Worm (Caenorhabditis elegans) whole organism, L1 larva: ENCODE measurements around the gene syd-9.
A peak's percentile ranks its signal among the peaks of the same experiment; 100 is the strongest.

Source experiments
- C34B4.2 ChIP-seq: sonication (generic microtip); optimal IDR thresholded peaks from 2 replicates; lab custom pipeline; 2017; ENCODE audit warnings: mild to moderate bottlenecking, missing genetic modification characterization, missing compliant biosample characterization
- F16B12.6 ChIP-seq: fragments of 150-350 bp; optimal IDR thresholded peaks from 2 replicates; lab custom pipeline; 2014; ENCODE audit warnings: missing biosample characterization, missing genetic modification characterization
- alr-1 ChIP-seq: fragments of 200-800 bp; sonication (Bioruptor generic); optimal IDR thresholded peaks from 2 replicates; lab custom pipeline; 2018; ENCODE audit warnings: borderline replicate concordance, mild to moderate bottlenecking, missing genetic modification characterization, missing compliant biosample characterization
- blmp-1 ChIP-seq: fragments of 150-350 bp; optimal IDR thresholded peaks from 2 replicates; lab custom pipeline; 2014; ENCODE audit warnings: missing biosample characterization, missing genetic modification characterization
- ceh-63 ChIP-seq: fragments of 200-800 bp; sonication (Bioruptor generic); optimal IDR thresholded peaks from 2 replicates; lab custom pipeline; 2018; ENCODE audit warnings: mild to moderate bottlenecking, missing genetic modification characterization, missing compliant biosample characterization
- ceh-82 ChIP-seq, 3 experiments: fragments of 150-350 bp in 1 of 3; sonication (generic microtip) in 2 of 3; optimal IDR thresholded peaks; 2 replicates each; lab custom pipeline; 2014 to 2017; ENCODE audit warnings: missing biosample characterization in 3 of 3, missing genetic modification characterization in 3 of 3
- ceh-90 ChIP-seq: sonication (generic microtip); optimal IDR thresholded peaks from 2 replicates; lab custom pipeline; 2016; ENCODE audit warnings: missing genetic modification characterization, missing compliant biosample characterization
- dpl-1 ChIP-seq, 3 experiments: fragments of 150-350 bp in 2 of 3; sonication (generic microtip) in 1 of 3; optimal IDR thresholded peaks; 2 replicates each; lab custom pipeline; 2014 to 2017; ENCODE audit warnings: missing biosample characterization in 3 of 3, missing genetic modification characterization in 3 of 3, missing genetic modification reagents in 3 of 3
- efl-3 ChIP-seq: fragments of 200-800 bp; sonication (Bioruptor generic); optimal IDR thresholded peaks from 2 replicates; lab custom pipeline; 2018; ENCODE audit warnings: mild to moderate bottlenecking, missing genetic modification characterization, missing compliant biosample characterization
- egl-13 ChIP-seq: sonication (generic microtip); optimal IDR thresholded peaks from 2 replicates; lab custom pipeline; 2016; ENCODE audit warnings: missing genotype, missing genetic modification reagents, missing genetic modification characterization, missing compliant biosample characterization
- egl-27 ChIP-seq, 2 experiments: fragments of 150-350 bp in 1 of 2; sonication (generic microtip); optimal IDR thresholded peaks; 3 replicates each; lab custom pipeline; 2017 to 2018; ENCODE audit warnings: missing biosample characterization in 2 of 2, missing genetic modification characterization in 2 of 2, missing genetic modification reagents in 2 of 2
- ets-5 ChIP-seq: fragments of 200-800 bp; sonication (Bioruptor generic); IDR thresholded peaks from 2 replicates; pipeline ENCODE4 v1.3.6; 2022; ENCODE audit warnings: missing genetic modification characterization, missing compliant biosample characterization
- fkh-10 ChIP-seq: sonication (generic microtip); optimal IDR thresholded peaks from 2 replicates; lab custom pipeline; 2017; ENCODE audit warnings: missing biosample characterization, missing genetic modification reagents, missing genetic modification characterization
- fkh-4 ChIP-seq: sonication (generic microtip); optimal IDR thresholded peaks from 2 replicates; lab custom pipeline; 2016; ENCODE audit warnings: missing compliant biosample characterization, missing genetic modification characterization, borderline replicate concordance
- fkh-8 ChIP-seq: sonication (generic microtip); optimal IDR thresholded peaks from 2 replicates; lab custom pipeline; 2016; ENCODE audit warnings: mild to moderate bottlenecking, missing genetic modification characterization, missing compliant biosample characterization
- fos-1 ChIP-seq: fragments of 150-350 bp; optimal IDR thresholded peaks from 2 replicates; lab custom pipeline; 2014; ENCODE audit warnings: missing biosample characterization, missing genetic modification characterization
- hlh-4 ChIP-seq: sonication (generic microtip); optimal IDR thresholded peaks from 2 replicates; lab custom pipeline; 2016; ENCODE audit warnings: mild to moderate bottlenecking, missing genetic modification characterization, missing compliant biosample characterization
- hpl-2 ChIP-seq: fragments of 150-350 bp; optimal IDR thresholded peaks from 2 replicates; lab custom pipeline; 2014; ENCODE audit warnings: missing biosample characterization, missing genetic modification reagents, missing genetic modification characterization
- jun-1 ChIP-seq: fragments of 150-350 bp; optimal IDR thresholded peaks from 2 replicates; lab custom pipeline; 2014; ENCODE audit warnings: missing biosample characterization, missing genetic modification reagents, missing genetic modification characterization
- lir-3 ChIP-seq: sonication (generic microtip); optimal IDR thresholded peaks from 2 replicates; lab custom pipeline; 2016; ENCODE audit warnings: mild to moderate bottlenecking, missing genetic modification characterization, moderate library complexity, missing compliant biosample characterization; ENCODE audit not compliant: poor library complexity
- lsy-2 ChIP-seq, 2 experiments: fragments of 150-350 bp; optimal IDR thresholded peaks; 2 replicates each; lab custom pipeline; 2014; ENCODE audit warnings: missing biosample characterization in 2 of 2, missing genetic modification characterization in 2 of 2
- mab-9 ChIP-seq: fragments of 200-800 bp; sonication (Bioruptor generic); IDR thresholded peaks from 2 replicates; pipeline ENCODE4 v1.3.6; 2022; ENCODE audit warnings: missing genetic modification reagents, missing genetic modification characterization, missing compliant biosample characterization
- mdl-1 ChIP-seq, 2 experiments: fragments of 150-350 bp; optimal IDR thresholded peaks; 2 replicates each; lab custom pipeline; 2014 to 2017; ENCODE audit warnings: missing biosample characterization in 2 of 2, missing genetic modification characterization in 2 of 2, inconsistent platforms in 1 of 2
- nhr-11 ChIP-seq: fragments of 150-350 bp; optimal IDR thresholded peaks from 2 replicates; lab custom pipeline; 2014; ENCODE audit warnings: missing biosample characterization, missing genetic modification characterization
- nhr-20 ChIP-seq: sonication (generic microtip); optimal IDR thresholded peaks from 2 replicates; lab custom pipeline; 2016; ENCODE audit warnings: mild to moderate bottlenecking, missing genetic modification characterization, missing compliant biosample characterization
- nhr-237 ChIP-seq: fragments of 150-350 bp; optimal IDR thresholded peaks from 2 replicates; lab custom pipeline; 2014; ENCODE audit warnings: missing biosample characterization, missing genetic modification characterization
- nhr-28 ChIP-seq: fragments of 150-350 bp; optimal IDR thresholded peaks from 2 replicates; lab custom pipeline; 2014; ENCODE audit warnings: missing biosample characterization, missing genetic modification characterization
- nhr-77 ChIP-seq: fragments of 150-350 bp; optimal IDR thresholded peaks from 2 replicates; lab custom pipeline; 2014; ENCODE audit warnings: missing biosample characterization, missing genetic modification characterization
- nhr-90 ChIP-seq: sonication (generic microtip); optimal IDR thresholded peaks from 2 replicates; lab custom pipeline; 2016; ENCODE audit warnings: mild to moderate bottlenecking, missing genetic modification characterization, missing compliant biosample characterization; ENCODE audit not compliant: poor library complexity
- pqm-1 ChIP-seq: sonication (generic microtip); optimal IDR thresholded peaks from 3 replicates; lab custom pipeline; 2017; ENCODE audit warnings: missing biosample characterization, missing genetic modification characterization
- skn-1 ChIP-seq: fragments of 150-350 bp; optimal IDR thresholded peaks from 2 replicates; lab custom pipeline; 2014; ENCODE audit warnings: missing biosample characterization, missing genetic modification characterization
- snpc-4 ChIP-seq: fragments of 150-350 bp; optimal IDR thresholded peaks from 2 replicates; lab custom pipeline; 2014; ENCODE audit warnings: missing biosample characterization, missing genetic modification characterization
- snu-23 ChIP-seq: sonication (generic microtip); optimal IDR thresholded peaks from 2 replicates; lab custom pipeline; 2016; ENCODE audit warnings: missing genetic modification characterization, missing compliant biosample characterization
- sox-4 ChIP-seq: sonication (generic microtip); optimal IDR thresholded peaks from 2 replicates; lab custom pipeline; 2016; ENCODE audit warnings: missing genetic modification characterization, missing compliant biosample characterization
- sup-37 ChIP-seq: fragments of 200-800 bp; sonication (Bioruptor generic); optimal IDR thresholded peaks from 2 replicates; lab custom pipeline; 2018; ENCODE audit warnings: mild to moderate bottlenecking, missing genetic modification characterization, missing compliant biosample characterization
- swsn-7 ChIP-seq: sonication (generic microtip); optimal IDR thresholded peaks from 2 replicates; lab custom pipeline; 2016; ENCODE audit warnings: missing genetic modification characterization, missing compliant biosample characterization
- tlp-1 ChIP-seq: fragments of 150-350 bp; optimal IDR thresholded peaks from 2 replicates; lab custom pipeline; 2014; ENCODE audit warnings: missing biosample characterization, missing genetic modification characterization
- unc-130 ChIP-seq: fragments of 150-350 bp; optimal IDR thresholded peaks from 2 replicates; lab custom pipeline; 2017; ENCODE audit warnings: missing biosample characterization, missing genetic modification characterization, inconsistent platforms
- unc-30 ChIP-seq: sonication (generic microtip); optimal IDR thresholded peaks from 2 replicates; lab custom pipeline; 2017; ENCODE audit warnings: missing biosample characterization, missing genetic modification characterization
- unc-62 ChIP-seq: fragments of 150-350 bp; optimal IDR thresholded peaks from 2 replicates; lab custom pipeline; 2014; ENCODE audit warnings: missing biosample characterization, missing genetic modification reagents, missing genetic modification characterization
- unc-86 ChIP-seq: sonication (generic microtip); optimal IDR thresholded peaks from 2 replicates; lab custom pipeline; 2016; ENCODE audit warnings: missing genetic modification characterization, missing compliant biosample characterization
- vab-15 ChIP-seq: sonication (generic microtip); optimal IDR thresholded peaks from 2 replicates; lab custom pipeline; 2017; ENCODE audit warnings: missing genotype, mild to moderate bottlenecking, missing genetic modification characterization, missing compliant biosample characterization
- zip-4 ChIP-seq: fragments of 200-800 bp; sonication (Bioruptor generic); optimal IDR thresholded peaks from 2 replicates; lab custom pipeline; 2018; ENCODE audit warnings: mild to moderate bottlenecking, missing genetic modification characterization, moderate library complexity, missing compliant biosample characterization

Gene syd-9

ce11 chrX:7181627-7182026 is 36.3 kb upstream of the syd-9 start (continued):
- no peak for TF ChIP-seq ets-5 (GFP tag; lab: Robert Waterston, UW)
- TF ChIP-seq F16B12.6 (tag; lab: Kevin White, UChicago), result no peak
- peak; percentile 66 for TF ChIP-seq lir-3 (tag; lab: Kevin White, UChicago)
- peak; percentile 96 for TF ChIP-seq jun-1
- peak; percentile 54 for TF ChIP-seq unc-130
- peak; percentile 46 for TF ChIP-seq snpc-4 (tag; lab: Kevin White, UChicago)
- peak in 1 of 2 experiments; percentile 80 for TF ChIP-seq mdl-1 (tag; optimal IDR thresholded peaks at IDR 0.05; lab: Kevin White, UChicago)
- no peak for TF ChIP-seq fkh-4 (tag; lab: Kevin White, UChicago)
- TF ChIP-seq skn-1 (tag; lab: Kevin White, UChicago), result peak; percentile 90
- no peak for TF ChIP-seq C34B4.2 (tag; lab: Kevin White, UChicago)
- TF ChIP-seq egl-27 (tag; optimal IDR thresholded peaks at IDR 0.05; lab: Kevin White, UChicago), result peak in 1 of 2 experiments; percentile 59
- peak; percentile 41 for TF ChIP-seq hlh-4 (tag; lab: Kevin White, UChicago)
- no peak for TF ChIP-seq alr-1 (tag; lab: Kevin White, UChicago)
- peak; percentile 89 for TF ChIP-seq fos-1 (tag; lab: Kevin White, UChicago)
- TF ChIP-seq fkh-8, result no peak
- TF ChIP-seq egl-13 (tag; lab: Kevin White, UChicago), result peak; percentile 14
- TF ChIP-seq ceh-82 (tag; optimal IDR thresholded peaks at IDR 0.05; lab: Kevin White, UChicago), result peak; percentile 42 to 82 (median 71)
- TF ChIP-seq nhr-28, result no peak
- peak; percentile 65 for TF ChIP-seq sup-37 (GFP tag; lab: Kevin White, UChicago)
- peak; percentile 61 for TF ChIP-seq efl-3
- peak; percentile 95 for TF ChIP-seq nhr-20 (tag; lab: Kevin White, UChicago)
- TF ChIP-seq nhr-90 (tag; lab: Kevin White, UChicago), result peak; percentile 99
- peak; percentile 76 to 86 for TF ChIP-seq lsy-2 (tag; optimal IDR thresholded peaks at IDR 0.05; lab: Kevin White, UChicago)
- peak; percentile 94 for TF ChIP-seq nhr-77 (tag; lab: Kevin White, UChicago)
- peak; percentile 86 for TF ChIP-seq nhr-11 (tag; lab: Kevin White, UChicago)
- TF ChIP-seq hpl-2 (GFP tag; lab: Kevin White, UChicago), result peak; percentile 96
- TF ChIP-seq dpl-1 (GFP tag; optimal IDR thresholded peaks at IDR 0.05; lab: Kevin White, UChicago), result peak; percentile 11 to 41 (median 36)
- TF ChIP-seq unc-30 (tag; lab: Kevin White, UChicago), result no peak
- TF ChIP-seq pqm-1 (tag; lab: Kevin White, UChicago), result peak; percentile 17
- TF ChIP-seq mab-9 (GFP tag; lab: Robert Waterston, UW), result no peak
- peak; percentile 44 for TF ChIP-seq blmp-1 (tag; lab: Kevin White, UChicago)
- peak; percentile 86 for TF ChIP-seq nhr-237 (tag; lab: Kevin White, UChicago)
- no peak for TF ChIP-seq fkh-10
- no peak for TF ChIP-seq unc-62 (GFP tag; lab: Kevin White, UChicago)
- peak; percentile 79 for TF ChIP-seq zip-4
- no peak for TF ChIP-seq tlp-1 (tag; lab: Kevin White, UChicago)
- no peak for TF ChIP-seq unc-86 (tag; lab: Kevin White, UChicago)
- peak; percentile 96 for TF ChIP-seq snu-23 (GFP tag; lab: Kevin White, UChicago)
- peak; percentile 81 for TF ChIP-seq swsn-7 (tag; lab: Kevin White, UChicago)
- no peak for TF ChIP-seq ceh-63
- TF ChIP-seq vab-15 (tag; lab: Kevin White, UChicago), result peak; percentile 55
- peak; percentile 48 for TF ChIP-seq sox-4 (tag; lab: Kevin White, UChicago)
- TF ChIP-seq ceh-90 (tag; lab: Kevin White, UChicago), result no peak
